Fruit fly (Drosophila melanogaster): ENCODE measurements around the gene CG8281.

DNA sequence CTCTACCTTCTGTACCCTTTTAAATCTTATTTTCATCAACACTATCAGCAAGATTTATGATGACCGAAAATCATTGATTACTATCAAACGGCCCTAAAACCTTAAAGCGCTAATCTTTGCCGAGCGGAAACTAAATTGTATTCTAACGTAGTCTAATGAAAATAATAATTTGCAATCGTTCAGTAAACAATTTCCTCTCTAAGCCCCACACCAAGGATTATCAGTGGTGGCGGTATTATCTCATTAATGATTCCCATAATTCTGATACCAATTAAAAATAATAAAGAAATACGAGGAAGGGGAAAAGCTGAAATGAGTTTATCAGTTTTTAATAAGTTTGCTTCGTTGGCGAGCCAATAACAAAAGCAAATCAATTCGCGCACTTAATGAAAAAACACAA, 31.7 kb downstream of the CG8281 start:
- TF ChIP-seq Sin3A (optimal IDR thresholded peaks at IDR 0.05) (no peak), insv (optimal IDR thresholded peaks at IDR 0.05) (no peak), ttk (optimal IDR thresholded peaks at IDR 0.05) (no peak), Myc (optimal IDR thresholded peaks at IDR 0.05) (no peak), h (optimal IDR thresholded peaks at IDR 0.05) (no peak), psq (optimal IDR thresholded peaks at IDR 0.05) (no peak)
